Fruit fly (Drosophila melanogaster) whole organism, embryonic: ENCODE data around the gene Alg7.

Source experiments
- Aef1 ChIP-seq: fragments of 200-800 bp; sonication (Bioruptor generic); IDR thresholded peaks from 3 replicates; pipeline ENCODE4 v1.3.6; 2022; ENCODE audit warnings: missing biosample characterization, missing genetic modification characterization
- Antp ChIP-seq: fragments of 200-800 bp; sonication (Bioruptor generic); optimal IDR thresholded peaks from 3 replicates; lab custom pipeline; 2016; ENCODE audit warnings: missing biosample characterization, missing genetic modification characterization
- CG10654 ChIP-seq: fragments of 200-800 bp; sonication (Bioruptor generic); optimal IDR thresholded peaks from 2 replicates; lab custom pipeline; 2016; ENCODE audit warnings: missing biosample characterization, missing genetic modification characterization
- CG11696 ChIP-seq: fragments of 200-800 bp; sonication (Bioruptor generic); IDR thresholded peaks from 2 replicates; pipeline ENCODE4 v1.3.6; 2022; ENCODE audit warnings: missing biosample characterization, missing genetic modification characterization
- CG12155 ChIP-seq: fragments of 200-800 bp; sonication (Bioruptor generic); optimal IDR thresholded peaks from 3 replicates; lab custom pipeline; 2016; ENCODE audit warnings: missing biosample characterization, missing genetic modification characterization
- CG12391 ChIP-seq: fragments of 200-800 bp; sonication (Bioruptor generic); optimal IDR thresholded peaks from 3 replicates; lab custom pipeline; 2018; ENCODE audit warnings: missing biosample characterization, mild to moderate bottlenecking, missing genetic modification characterization, moderate library complexity
- CG13894 ChIP-seq: fragments of 200-800 bp; sonication (Bioruptor generic); optimal IDR thresholded peaks from 3 replicates; lab custom pipeline; 2018; ENCODE audit warnings: missing biosample characterization, mild to moderate bottlenecking, missing genetic modification characterization, moderate library complexity
- CG14860 ChIP-seq: fragments of 200-800 bp; sonication (Bioruptor generic); IDR thresholded peaks from 3 replicates; pipeline ENCODE4 v1.3.6; 2022; ENCODE audit warnings: missing biosample characterization, missing genetic modification characterization; ENCODE audit not compliant: partially characterized antibody
- CG15479 ChIP-seq: fragments of 200-800 bp; sonication (Bioruptor generic); optimal IDR thresholded peaks from 3 replicates; lab custom pipeline; 2019; ENCODE audit warnings: missing biosample characterization, mild to moderate bottlenecking, missing genetic modification characterization, moderate library complexity
- CG16779 ChIP-seq: fragments of 200-800 bp; sonication (Bioruptor generic); IDR thresholded peaks from 2 replicates; pipeline ENCODE4 v1.3.6; 2022; ENCODE audit warnings: missing biosample characterization, missing genetic modification characterization
- CG17912 ChIP-seq: fragments of 200-800 bp; sonication (Bioruptor generic); optimal IDR thresholded peaks from 2 replicates; lab custom pipeline; 2018; ENCODE audit warnings: missing biosample characterization, mild to moderate bottlenecking, missing genetic modification characterization
- CG7745 ChIP-seq: fragments of 200-800 bp; sonication (Bioruptor generic); optimal IDR thresholded peaks from 2 replicates; lab custom pipeline; 2018; ENCODE audit warnings: missing biosample characterization, mild to moderate bottlenecking, missing genetic modification characterization, moderate library complexity
- CG7928 ChIP-seq: fragments of 200-800 bp; sonication (Bioruptor generic); optimal IDR thresholded peaks from 2 replicates; lab custom pipeline; 2017; ENCODE audit warnings: missing biosample characterization, mild to moderate bottlenecking, missing genetic modification characterization
- CG8290 ChIP-seq, 3 experiments: fragments of 200-800 bp; sonication (Bioruptor generic); optimal IDR thresholded peaks; 2 replicates each; lab custom pipeline; 2016 to 2019; ENCODE audit warnings: missing biosample characterization in 3 of 3, missing genetic modification characterization in 3 of 3, mild to moderate bottlenecking in 2 of 3, moderate library complexity in 1 of 3
- CG9727 ChIP-seq: fragments of 200-800 bp; sonication (Bioruptor generic); optimal IDR thresholded peaks from 3 replicates; lab custom pipeline; 2017; ENCODE audit warnings: missing biosample characterization, mild to moderate bottlenecking, missing genetic modification characterization
- D ChIP-seq, 2 experiments: fragments of 200-800 bp in 1 of 2; fragments of >200 bp in 1 of 2; sonication (Bioruptor generic) in 1 of 2; optimal IDR thresholded peaks; 2 replicates in 1 of 2; 3 replicates in 1 of 2; lab custom pipeline; 2017; ENCODE audit warnings: mild to moderate bottlenecking in 1 of 2, missing biosample characterization in 1 of 2, missing genetic modification characterization in 1 of 2, missing genetic modification reagents in 1 of 2
- D19B ChIP-seq: fragments of 200-800 bp; sonication (Bioruptor generic); optimal IDR thresholded peaks from 2 replicates; lab custom pipeline; 2017; ENCODE audit warnings: missing biosample characterization, mild to moderate bottlenecking, missing genetic modification characterization
- Dbx ChIP-seq: fragments of 200-800 bp; sonication (Bioruptor generic); IDR thresholded peaks from 3 replicates; pipeline ENCODE4 v1.3.6; 2022; ENCODE audit warnings: missing biosample characterization, missing genetic modification characterization
- Dek ChIP-seq: fragments of 200-800 bp; sonication (Bioruptor generic); optimal IDR thresholded peaks from 3 replicates; lab custom pipeline; 2019; ENCODE audit warnings: missing biosample characterization, mild to moderate bottlenecking, missing genetic modification characterization, moderate library complexity
- Dref ChIP-seq: fragments of 200-800 bp; sonication (Bioruptor generic); IDR thresholded peaks from 2 replicates; pipeline ENCODE4 v1.3.6; 2022; ENCODE audit warnings: missing biosample characterization, missing genetic modification characterization
- Ets65A ChIP-seq: fragments of 200-800 bp; sonication (Bioruptor generic); peaks from one replicate; lab custom pipeline; 2016; ENCODE audit warnings: missing biosample characterization, missing genetic modification characterization
- HLHmδ ChIP-seq: fragments of 200-800 bp; sonication (Bioruptor generic); optimal IDR thresholded peaks from 2 replicates; lab custom pipeline; 2018; ENCODE audit warnings: missing biosample characterization, mild to moderate bottlenecking, missing genetic modification characterization, moderate library complexity
- Hsf ChIP-seq: fragments of 200-800 bp; sonication (Bioruptor generic); optimal IDR thresholded peaks from 3 replicates; lab custom pipeline; 2016; ENCODE audit warnings: missing biosample characterization, missing genetic modification characterization
- Kr ChIP-seq: fragments of 200-800 bp; sonication (Bioruptor generic); optimal IDR thresholded peaks from 2 replicates; lab custom pipeline; 2017; ENCODE audit warnings: missing biosample characterization, mild to moderate bottlenecking, missing genetic modification characterization
- Nf-YA ChIP-seq: fragments of 200-800 bp; sonication (Bioruptor generic); IDR thresholded peaks from 2 replicates; pipeline ENCODE4 v1.3.6; 2022; ENCODE audit warnings: missing biosample characterization, missing genetic modification characterization
- Oli ChIP-seq: fragments of 200-800 bp; sonication (Bioruptor generic); optimal IDR thresholded peaks from 2 replicates; lab custom pipeline; 2018; ENCODE audit warnings: missing biosample characterization, mild to moderate bottlenecking, missing genetic modification characterization, moderate library complexity
- Ptx1 ChIP-seq: fragments of 200-800 bp; sonication (Bioruptor generic); IDR thresholded peaks from 2 replicates; pipeline ENCODE4 v1.3.6; 2022; ENCODE audit warnings: missing biosample characterization, missing genetic modification characterization
- Stat92E ChIP-seq, 3 experiments: fragments of >200 bp in 2 of 3; fragments of 200-800 bp in 1 of 3; sonication (Bioruptor generic) in 1 of 3; optimal IDR thresholded peaks; 2 replicates each; lab custom pipeline; 2017 to 2019; ENCODE audit warnings: missing biosample characterization in 3 of 3, missing genetic modification characterization in 3 of 3, mild to moderate bottlenecking in 1 of 3, moderate library complexity in 1 of 3
- ato ChIP-seq: fragments of 200-800 bp; sonication (Bioruptor generic); IDR thresholded peaks from 2 replicates; pipeline ENCODE4 v1.3.6; 2022; ENCODE audit warnings: missing biosample characterization, missing genetic modification characterization; ENCODE audit not compliant: partially characterized antibody
- cad ChIP-seq: fragments of >200 bp; optimal IDR thresholded peaks from 2 replicates; lab custom pipeline; 2017; ENCODE audit warnings: missing biosample characterization, missing genetic modification characterization
- cato ChIP-seq: fragments of 200-800 bp; sonication (Bioruptor generic); optimal IDR thresholded peaks from 2 replicates; lab custom pipeline; 2016; ENCODE audit warnings: missing biosample characterization, missing genetic modification characterization, borderline replicate concordance
- chinmo ChIP-seq: fragments of 200-800 bp; sonication (Bioruptor generic); IDR thresholded peaks from 4 replicates; pipeline ENCODE4 v1.3.6; 2022; ENCODE audit warnings: missing biosample characterization, missing genetic modification characterization; ENCODE audit not compliant: partially characterized antibody
- esg ChIP-seq: fragments of 200-800 bp; sonication (Bioruptor generic); conservative IDR thresholded peaks from 2 replicates; pipeline ENCODE4 v1.3.6; 2022; ENCODE audit warnings: missing biosample characterization, missing genetic modification characterization
- fru ChIP-seq: fragments of >200 bp; optimal IDR thresholded peaks from 2 replicates; lab custom pipeline; 2017
- grn ChIP-seq: fragments of 200-800 bp; sonication (Bioruptor generic); optimal IDR thresholded peaks from 3 replicates; lab custom pipeline; 2017; ENCODE audit warnings: missing biosample characterization, missing genetic modification characterization
- gt ChIP-seq: fragments of 200-800 bp; sonication (Bioruptor generic); IDR thresholded peaks from 2 replicates; pipeline ENCODE4 v1.3.6; 2022; ENCODE audit warnings: missing biosample characterization, missing genetic modification characterization
- insv ChIP-seq, 2 experiments: fragments of 200-800 bp; sonication (Bioruptor generic); optimal IDR thresholded peaks; 3 replicates each; lab custom pipeline; 2016 to 2018; ENCODE audit warnings: missing biosample characterization in 2 of 2, missing genetic modification characterization in 2 of 2
- knrl ChIP-seq: fragments of 200-800 bp; sonication (Bioruptor generic); IDR thresholded peaks from 3 replicates; pipeline ENCODE4 v1.3.6; 2022; ENCODE audit warnings: missing biosample characterization, missing genetic modification characterization; ENCODE audit not compliant: partially characterized antibody
- repo ChIP-seq: fragments of 200-800 bp; sonication (Bioruptor generic); optimal IDR thresholded peaks from 2 replicates; lab custom pipeline; 2016; ENCODE audit warnings: missing biosample characterization, missing genetic modification characterization
- slp2 ChIP-seq: fragments of 200-800 bp; sonication (Bioruptor generic); optimal IDR thresholded peaks from 2 replicates; lab custom pipeline; 2016; ENCODE audit warnings: missing biosample characterization, missing genetic modification characterization
- sqz ChIP-seq: fragments of 200-800 bp; sonication (Bioruptor generic); optimal IDR thresholded peaks from 3 replicates; lab custom pipeline; 2018; ENCODE audit warnings: missing biosample characterization, mild to moderate bottlenecking, missing genetic modification characterization
- twi ChIP-seq: fragments of 200-800 bp; optimal IDR thresholded peaks from 2 replicates; lab custom pipeline; 2019; ENCODE audit warnings: missing biosample characterization, mild to moderate bottlenecking, missing genetic modification characterization, moderate library complexity
- vfl ChIP-seq: fragments of 200-800 bp; sonication (Bioruptor generic); optimal IDR thresholded peaks from 2 replicates; lab custom pipeline; 2016; ENCODE audit warnings: missing biosample characterization, missing genetic modification characterization
- z ChIP-seq: fragments of 200-800 bp; sonication (Bioruptor generic); IDR thresholded peaks from 3 replicates; pipeline ENCODE4 v1.3.6; 2022; ENCODE audit warnings: missing biosample characterization, missing genetic modification characterization
- zen ChIP-seq: fragments of 200-800 bp; sonication (Bioruptor generic); optimal IDR thresholded peaks from 3 replicates; lab custom pipeline; 2018; ENCODE audit warnings: missing biosample characterization, mild to moderate bottlenecking, missing genetic modification characterization, moderate library complexity
- zfh2 ChIP-seq: fragments of 200-800 bp; sonication (Bioruptor generic); optimal IDR thresholded peaks from 2 replicates; lab custom pipeline; 2016; ENCODE audit warnings: missing biosample characterization, missing genetic modification characterization

The Alg7 gene

DNA sequence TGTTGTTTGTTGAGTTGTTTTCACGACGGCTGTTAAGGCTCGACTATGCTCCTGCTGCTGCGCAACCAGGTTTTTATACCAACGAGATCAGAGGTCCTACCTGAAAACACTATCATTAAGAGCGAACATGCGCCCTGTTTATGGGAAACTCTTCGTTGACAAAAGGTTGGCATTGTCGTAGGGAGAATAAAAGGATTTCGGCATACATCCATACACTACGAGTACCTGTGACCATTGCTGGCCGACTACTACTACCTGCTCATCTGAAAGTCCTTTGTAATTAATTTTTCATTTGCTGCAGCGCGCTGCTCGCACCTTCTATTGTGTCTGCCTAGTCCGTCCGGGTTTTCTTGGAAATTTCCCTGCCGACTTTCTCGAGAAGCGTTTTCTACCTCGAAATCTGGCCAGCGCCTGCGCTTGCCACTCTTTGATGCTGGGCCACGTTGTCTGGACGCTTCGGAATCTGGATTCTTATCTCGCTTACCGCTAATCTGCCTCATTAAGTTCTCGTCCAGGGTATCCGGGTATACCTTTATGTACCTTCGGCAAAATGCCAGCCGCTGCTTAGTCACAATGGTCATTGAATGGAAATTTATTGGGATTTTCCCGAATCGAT, 46.3 kb downstream of the Alg7 start, which contains the start of gene CG15480 (continued):
- TF ChIP-seq CG8290 (GFP tag; optimal IDR thresholded peaks at IDR 0.05; lab: Kevin White, UChicago) (no peak), CG8290 (tag; optimal IDR thresholded peaks at IDR 0.05; lab: Kevin White, UChicago) (no peak), sqz (GFP tag; lab: Kevin White, UChicago) (no peak), Aef1 (GFP tag; lab: Robert Waterston, UW) (no peak), CG9727 (GFP tag; lab: Kevin White, UChicago) (no peak), Oli (no peak), zen (tag; lab: Kevin White, UChicago) (peak; percentile 99), ato (no peak), CG7928 (GFP tag; lab: Kevin White, UChicago) (no peak), cad (peak; percentile 78), CG14860 (GFP tag; lab: Robert Waterston, UW) (no peak), CG15479 (GFP tag; lab: Kevin White, UChicago) (peak; percentile 97), CG13894 (no peak), zfh2 (no peak), fru (lab: Kevin White, UChicago) (no peak), Antp (GFP tag; lab: Kevin White, UChicago) (no peak), Dek (no peak), D (optimal IDR thresholded peaks at IDR 0.05; lab: Kevin White, UChicago) (peak; percentile 99), D (GFP tag; optimal IDR thresholded peaks at IDR 0.05; lab: Kevin White, UChicago) (no peak), D19B (GFP tag; lab: Kevin White, UChicago) (no peak), CG16779 (GFP tag; lab: Robert Waterston, UW) (no peak), cato (GFP tag; lab: Kevin White, UChicago) (no peak), CG17912 (no peak), repo (no peak), Nf-YA (GFP tag; lab: Robert Waterston, UW) (no peak), slp2 (GFP tag; lab: Kevin White, UChicago) (no peak), CG10654 (no peak), CG7745 (tag; lab: Kevin White, UChicago) (no peak), chinmo (0 out of 4 replicates have a peak, but pooled peaks have one; percentile 5), gt (GFP tag; lab: Robert Waterston, UW) (0 out of 2 replicates have a peak, but pooled peaks have one; percentile 18), Dref (GFP tag; lab: Robert Waterston, UW) (no peak), knrl (GFP tag; lab: Robert Waterston, UW) (no peak), CG11696 (GFP tag; lab: Robert Waterston, UW) (no peak), Ptx1 (GFP tag; lab: Robert Waterston, UW) (no peak), Hsf (GFP tag; lab: Kevin White, UChicago) (no peak), CG12155 (GFP tag; lab: Kevin White, UChicago) (no peak), esg (GFP tag; lab: Robert Waterston, UW) (no peak), grn (GFP tag; lab: Kevin White, UChicago) (peak; percentile 67), twi (tag; lab: Kevin White, UChicago) (peak; percentile 62), Ets65A (GFP tag; lab: Kevin White, UChicago) (peak; percentile 48), CG12391 (tag; lab: Kevin White, UChicago) (no peak), Kr (GFP tag; lab: Kevin White, UChicago) (peak; percentile 90), Dbx (GFP tag; lab: Robert Waterston, UW) (no peak), insv (GFP tag; optimal IDR thresholded peaks at IDR 0.05; lab: Kevin White, UChicago) (no peak), z (GFP tag; lab: Robert Waterston, UW) (no peak), vfl (GFP tag; lab: Kevin White, UChicago) (no peak), HLHmδ (GFP tag; lab: Kevin White, UChicago) (no peak), Stat92E (GFP tag; optimal IDR thresholded peaks at IDR 0.05; lab: Kevin White, UChicago) (peak in 1 of 3 experiments; percentile 91)
